Fruit fly (Drosophila melanogaster) whole organism, prepupa: ENCODE results near the gene Gyc89Da.

Experiments used
- Hr39 ChIP-seq: fragments of 200-800 bp; sonication (Bioruptor generic); optimal IDR thresholded peaks from 2 replicates; lab custom pipeline; 2016; ENCODE audit warnings: missing biosample characterization, missing genetic modification characterization
- Smox ChIP-seq: fragments of 200-800 bp; sonication (Bioruptor generic); optimal IDR thresholded peaks from 3 replicates; lab custom pipeline; 2016; ENCODE audit warnings: missing biosample characterization, missing genetic modification characterization

- no peak for TF ChIP-seq Hr39 (GFP tag; lab: Kevin White, UChicago)
- no peak for TF ChIP-seq Smox (GFP tag; lab: Kevin White, UChicago)
Measured at dm6 chr3R:16510128-16510527, 37.7 kb downstream of the Gyc89Da start.
